Worm (Caenorhabditis elegans): ENCODE measurements around the gene E02H4.6.

The E02H4.6 gene

ce11 chrX:14252042-14252441 lies at the start of gene E02H4.6:
Gene E02H4.6 (minus strand): TSS chrX:14252142.
- no peak for TF ChIP-seq drap-1 (GFP tag; optimal IDR thresholded peaks at IDR 0.05)
- no peak for TF ChIP-seq lin-32 (GFP tag; optimal IDR thresholded peaks at IDR 0.05)
- TF ChIP-seq pha-4 (tag; optimal IDR thresholded peaks at IDR 0.05): no peak
- TF ChIP-seq ztf-11 (tag; optimal IDR thresholded peaks at IDR 0.05): no peak
- TF ChIP-seq hlh-1 (tag; optimal IDR thresholded peaks at IDR 0.05): no peak
- no peak for TF ChIP-seq ceh-43 (GFP tag; optimal IDR thresholded peaks at IDR 0.05)
- no peak for TF ChIP-seq mab-5 (tag; optimal IDR thresholded peaks at IDR 0.05)
- TF ChIP-seq elt-3 (tag; optimal IDR thresholded peaks at IDR 0.05): no peak
- no peak for TF ChIP-seq ces-1 (GFP tag; optimal IDR thresholded peaks at IDR 0.05)
- TF ChIP-seq blmp-1 (tag; optimal IDR thresholded peaks at IDR 0.05): no peak
- no peak for TF ChIP-seq zip-8 (tag; optimal IDR thresholded peaks at IDR 0.05)
- TF ChIP-seq ceh-39 (tag; optimal IDR thresholded peaks at IDR 0.05): no peak
- TF ChIP-seq sptf-1 (tag; optimal IDR thresholded peaks at IDR 0.05): no peak
- no peak for TF ChIP-seq unc-39 (tag; optimal IDR thresholded peaks at IDR 0.05)
- TF ChIP-seq cnd-1 (tag; optimal IDR thresholded peaks at IDR 0.05): no peak
- no peak for TF ChIP-seq sem-2 (GFP tag; optimal IDR thresholded peaks at IDR 0.05)
- TF ChIP-seq unc-120 (tag; optimal IDR thresholded peaks at IDR 0.05; ENCODE audit: poor library complexity, severe bottlenecking): no peak
- TF ChIP-seq mep-1 (tag; optimal IDR thresholded peaks at IDR 0.05): no peak
- TF ChIP-seq ham-2 (GFP tag; optimal IDR thresholded peaks at IDR 0.05): no peak
- no peak for TF ChIP-seq snpc-4 (tag; optimal IDR thresholded peaks at IDR 0.05)

- TF ChIP-seq elt-1 (tag; optimal IDR thresholded peaks at IDR 0.05; ENCODE audit: borderline replicate concordance, insufficient read depth) (no peak), ceh-83 (GFP tag; optimal IDR thresholded peaks at IDR 0.05) (no peak), lin-13 (tag; optimal IDR thresholded peaks at IDR 0.05) (peak; percentile 45), lsy-2 (tag; optimal IDR thresholded peaks at IDR 0.05) (peak; percentile 54), bed-3 (GFP tag; optimal IDR thresholded peaks at IDR 0.05) (no peak), nhr-76 (tag; optimal IDR thresholded peaks at IDR 0.05) (no peak), drap-1 (GFP tag; optimal IDR thresholded peaks at IDR 0.05) (peak; percentile 67), pha-4 (tag; optimal IDR thresholded peaks at IDR 0.05) (peak; percentile 37), nhr-237 (tag; optimal IDR thresholded peaks at IDR 0.05) (peak; percentile 22), zip-8 (tag; optimal IDR thresholded peaks at IDR 0.05) (no peak), M03D4.4 (tag; optimal IDR thresholded peaks at IDR 0.05) (no peak), ham-2 (GFP tag; optimal IDR thresholded peaks at IDR 0.05) (peak; percentile 6), nhr-2 (tag; optimal IDR thresholded peaks at IDR 0.05) (no peak), flh-1 (GFP tag; optimal IDR thresholded peaks at IDR 0.05) (no peak), sptf-1 (tag; optimal IDR thresholded peaks at IDR 0.05) (peak; percentile 22), mab-5 (tag; optimal IDR thresholded peaks at IDR 0.05) (no peak), mls-2 (tag; optimal IDR thresholded peaks at IDR 0.05) (peak; percentile 81), nhr-28 (tag; optimal IDR thresholded peaks at IDR 0.05) (no peak), hlh-1 (tag; optimal IDR thresholded peaks at IDR 0.05) (peak; percentile 57), elt-3 (tag; optimal IDR thresholded peaks at IDR 0.05) (no peak), ztf-11 (tag; optimal IDR thresholded peaks at IDR 0.05) (no peak), ces-1 (GFP tag; optimal IDR thresholded peaks at IDR 0.05) (peak; percentile 76), nhr-12 (tag; optimal IDR thresholded peaks at IDR 0.05) (no peak), mep-1 (tag; optimal IDR thresholded peaks at IDR 0.05) (peak; percentile 38), ceh-39 (tag; optimal IDR thresholded peaks at IDR 0.05) (peak; percentile 99), unc-39 (tag; optimal IDR thresholded peaks at IDR 0.05) (no peak), blmp-1 (tag; optimal IDR thresholded peaks at IDR 0.05) (no peak), unc-120 (tag; optimal IDR thresholded peaks at IDR 0.05; ENCODE audit: poor library complexity, severe bottlenecking) (peak; percentile 70), snpc-4 (tag; optimal IDR thresholded peaks at IDR 0.05) (no peak), sem-2 (GFP tag; optimal IDR thresholded peaks at IDR 0.05) (no peak), tbx-8 (GFP tag; optimal IDR thresholded peaks at IDR 0.05) (no peak), ceh-43 (GFP tag; optimal IDR thresholded peaks at IDR 0.05) (peak; percentile 20), lin-32 (GFP tag; optimal IDR thresholded peaks at IDR 0.05) (no peak), cnd-1 (tag; optimal IDR thresholded peaks at IDR 0.05) (peak; percentile 62), unc-62 (GFP tag; optimal IDR thresholded peaks at IDR 0.05) (peak; percentile 56)
Observed at ce11 chrX:14297209-14297608, 45.3 kb upstream of the E02H4.6 start.

- TF ChIP-seq mep-1 (tag; optimal IDR thresholded peaks at IDR 0.05) (no peak), mls-2 (tag; optimal IDR thresholded peaks at IDR 0.05) (no peak), ceh-43 (GFP tag; optimal IDR thresholded peaks at IDR 0.05) (no peak), lin-32 (GFP tag; optimal IDR thresholded peaks at IDR 0.05) (no peak), lsy-2 (tag; optimal IDR thresholded peaks at IDR 0.05) (no peak), nhr-237 (tag; optimal IDR thresholded peaks at IDR 0.05) (no peak), snpc-4 (tag; optimal IDR thresholded peaks at IDR 0.05) (no peak), lin-13 (tag; optimal IDR thresholded peaks at IDR 0.05) (no peak), nhr-28 (tag; optimal IDR thresholded peaks at IDR 0.05) (no peak), mab-5 (tag; optimal IDR thresholded peaks at IDR 0.05) (no peak), nhr-12 (tag; optimal IDR thresholded peaks at IDR 0.05) (no peak), unc-62 (GFP tag; optimal IDR thresholded peaks at IDR 0.05) (no peak), M03D4.4 (tag; optimal IDR thresholded peaks at IDR 0.05) (no peak), blmp-1 (tag; optimal IDR thresholded peaks at IDR 0.05) (no peak), elt-1 (tag; optimal IDR thresholded peaks at IDR 0.05; ENCODE audit: borderline replicate concordance, insufficient read depth) (no peak)
Observed at ce11 chrX:14296559-14296958, 44.6 kb upstream of the E02H4.6 start, which contains the start of gene madd-3. Gene madd-3 (minus strand): TSS chrX:14296659.
